Worm (Caenorhabditis elegans): ENCODE results near the gene srg-25.

DNA sequence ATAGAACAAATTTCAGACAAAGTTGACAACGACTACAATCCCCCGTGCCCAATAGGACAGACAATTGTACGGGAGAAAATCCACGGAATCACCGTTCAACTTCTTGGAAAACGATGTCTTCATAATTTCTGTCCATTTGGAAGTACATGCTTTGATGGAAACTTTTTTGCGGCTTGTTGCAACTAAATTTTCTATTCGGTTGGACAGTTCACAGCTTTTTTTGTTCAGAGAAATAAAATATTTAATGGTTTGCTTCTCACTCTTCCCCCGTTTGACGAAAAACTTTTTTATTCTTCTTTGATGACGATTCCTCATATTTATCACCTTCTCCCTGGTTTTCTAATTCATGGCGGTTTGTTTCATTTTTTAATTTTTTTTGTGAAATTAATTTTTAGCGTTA lies 31.2 kb downstream of the srg-25 start, which contains the start of gene C10G8.2:
- TF ChIP-seq B0310.2 (tag; optimal IDR thresholded peaks at IDR 0.05) (no peak), ceh-36 (tag; optimal IDR thresholded peaks at IDR 0.05) (no peak), ama-1 (optimal IDR thresholded peaks at IDR 0.05) (no peak), ceh-13 (GFP tag; optimal IDR thresholded peaks at IDR 0.05) (no peak), sea-1 (GFP tag; conservative IDR thresholded peaks at IDR 0.05) (no peak), scrt-1 (GFP tag; IDR thresholded peaks at IDR 0.05) (no peak), hnd-1 (tag; optimal IDR thresholded peaks at IDR 0.05) (no peak)

Data from whole organism, early embryonic.